Comparison of ENCODE assay signal across 4 worm cellular contexts in genomic region chrX:6251947-6252617, ce11.
TF ChIP-seq lines count a peak whose summit lies in the region.

No protein-coding gene starts in this region.

TF ChIP-seq in whole organism, L2 larva, 48 proteins besides CTCF, POLR2A, EP300 and RAD21:
- TF ChIP-seq ama-1 (optimal IDR thresholded peaks at IDR 0.05; lab: Kevin White, UChicago) (peak; percentile 98), F13H6.1 (tag; optimal IDR thresholded peaks at IDR 0.05; lab: Kevin White, UChicago) (peak; percentile 58), nhr-23 (tag; optimal IDR thresholded peaks at IDR 0.05; lab: Kevin White, UChicago) (no peak), ceh-16 (tag; optimal IDR thresholded peaks at IDR 0.05; lab: Kevin White, UChicago) (no peak), sma-3 (GFP tag; optimal IDR thresholded peaks at IDR 0.05; lab: Kevin White, UChicago) (peak; percentile 34), gmeb-1 (tag; optimal IDR thresholded peaks at IDR 0.05; lab: Kevin White, UChicago) (peak; percentile 21), C34F6.9 (tag; optimal IDR thresholded peaks at IDR 0.05; lab: Kevin White, UChicago) (peak; percentile 54), fos-1 (tag; optimal IDR thresholded peaks at IDR 0.05; lab: Kevin White, UChicago) (peak; percentile 53), blmp-1 (tag; optimal IDR thresholded peaks at IDR 0.05; lab: Kevin White, UChicago; ENCODE audit: insufficient read depth) (no peak), nhr-77 (tag; optimal IDR thresholded peaks at IDR 0.05; lab: Kevin White, UChicago) (no peak), lsy-2 (tag; optimal IDR thresholded peaks at IDR 0.05; lab: Kevin White, UChicago) (peak in 1 of 2 experiments; percentile 7), mab-5 (tag; optimal IDR thresholded peaks at IDR 0.05; lab: Kevin White, UChicago) (no peak), crh-2 (tag; optimal IDR thresholded peaks at IDR 0.05; lab: Kevin White, UChicago) (no peak), nhr-6 (tag; optimal IDR thresholded peaks at IDR 0.05; lab: Kevin White, UChicago) (peak; percentile 5), aly-2 (tag; optimal IDR thresholded peaks at IDR 0.05; lab: Kevin White, UChicago) (no peak), lin-11 (tag; optimal IDR thresholded peaks at IDR 0.05; lab: Kevin White, UChicago) (peak; percentile 30), nhr-129 (tag; optimal IDR thresholded peaks at IDR 0.05; lab: Kevin White, UChicago) (peak; percentile 37), nhr-21 (tag; optimal IDR thresholded peaks at IDR 0.05; lab: Kevin White, UChicago) (peak; percentile 20), lin-13 (GFP tag; optimal IDR thresholded peaks at IDR 0.05; lab: Kevin White, UChicago) (peak; percentile 49), mdl-1 (tag; optimal IDR thresholded peaks at IDR 0.05; lab: Kevin White, UChicago) (peak in 1 of 2 experiments; percentile 44), sma-9 (GFP tag; optimal IDR thresholded peaks at IDR 0.05; lab: Kevin White, UChicago) (peak; percentile 64), sma-9 (tag; optimal IDR thresholded peaks at IDR 0.05; lab: Kevin White, UChicago) (no peak)

TF ChIP-seq in whole organism, L4 larva, 104 proteins besides CTCF, POLR2A, EP300 and RAD21 (continues in another document):
- TF ChIP-seq ctbp-1 (GFP tag; IDR thresholded peaks at IDR 0.05; lab: Robert Waterston, UW), result no peak
- TF ChIP-seq ztf-11 (tag; optimal IDR thresholded peaks at IDR 0.05; lab: Kevin White, UChicago), result no peak
- no peak for TF ChIP-seq Y105C5A.15 (GFP tag; IDR thresholded peaks at IDR 0.05; lab: Robert Waterston, UW)
- TF ChIP-seq daf-8 (GFP tag; IDR thresholded peaks at IDR 0.05; lab: Robert Waterston, UW), result no peak
- no peak for TF ChIP-seq nhr-111 (GFP tag; optimal IDR thresholded peaks at IDR 0.05; lab: Kevin White, UChicago)
- no peak for TF ChIP-seq fos-1 (tag; optimal IDR thresholded peaks at IDR 0.05; lab: Kevin White, UChicago)
- TF ChIP-seq zip-11 (GFP tag; IDR thresholded peaks at IDR 0.05; lab: Robert Waterston, UW), result no peak
- no peak for TF ChIP-seq lin-1 (GFP tag; IDR thresholded peaks at IDR 0.05; lab: Robert Waterston, UW)
- peak in 1 of 2 experiments; percentile 50 for TF ChIP-seq lsy-2 (tag; optimal IDR thresholded peaks at IDR 0.05; lab: Kevin White, UChicago)
- no peak for TF ChIP-seq F10B5.3 (tag; optimal IDR thresholded peaks at IDR 0.05; lab: Kevin White, UChicago)
- peak; percentile 31 for TF ChIP-seq sdz-12 (GFP tag; optimal IDR thresholded peaks at IDR 0.05; lab: Kevin White, UChicago)
- no peak for TF ChIP-seq fkh-10 (GFP tag; optimal IDR thresholded peaks at IDR 0.05; lab: Kevin White, UChicago)
- no peak for TF ChIP-seq ZK337.2 (GFP tag; IDR thresholded peaks at IDR 0.05; lab: Robert Waterston, UW)
- no peak for TF ChIP-seq aly-2 (tag; optimal IDR thresholded peaks at IDR 0.05; lab: Kevin White, UChicago)
- TF ChIP-seq rbr-2 (tag; optimal IDR thresholded peaks at IDR 0.05; lab: Kevin White, UChicago), result peak; percentile 37
- TF ChIP-seq D1046.2 (GFP tag; IDR thresholded peaks at IDR 0.05; lab: Robert Waterston, UW), result no peak
- TF ChIP-seq ceh-28 (tag; optimal IDR thresholded peaks at IDR 0.05; lab: Kevin White, UChicago), result no peak
- no peak for TF ChIP-seq zfp-2 (tag; optimal IDR thresholded peaks at IDR 0.05; lab: Kevin White, UChicago)
- no peak for TF ChIP-seq arid-1 (GFP tag; conservative IDR thresholded peaks at IDR 0.05; lab: Robert Waterston, UW)
- peak; percentile 15 for TF ChIP-seq nhr-48 (tag; optimal IDR thresholded peaks at IDR 0.05; lab: Kevin White, UChicago)
- TF ChIP-seq nhr-41 (GFP tag; IDR thresholded peaks at IDR 0.05; lab: Robert Waterston, UW), result no peak; the same call in 1 of the 2 replicates
- 0 out of 2 replicates have a peak, but pooled peaks have one; percentile 5 for TF ChIP-seq saeg-2 (GFP tag; IDR thresholded peaks at IDR 0.05; lab: Robert Waterston, UW)
- TF ChIP-seq dve-1 (tag; optimal IDR thresholded peaks at IDR 0.05; lab: Kevin White, UChicago; ENCODE audit: insufficient read depth), result no peak
- TF ChIP-seq Y48G9A.11 (GFP tag; IDR thresholded peaks at IDR 0.05; lab: Robert Waterston, UW), result no peak
- TF ChIP-seq F49E8.2 (tag; optimal IDR thresholded peaks at IDR 0.05; lab: Kevin White, UChicago; ENCODE audit: borderline replicate concordance), result no peak

TF ChIP-seq in whole organism, late embryonic, 69 proteins besides CTCF, POLR2A, EP300 and RAD21 (continues in another document):
- TF ChIP-seq Y22D7AL.16 (tag; optimal IDR thresholded peaks at IDR 0.05; lab: Kevin White, UChicago) (no peak), npax-4 (tag; optimal IDR thresholded peaks at IDR 0.05; lab: Kevin White, UChicago) (no peak), ceh-48 (tag; optimal IDR thresholded peaks at IDR 0.05; lab: Kevin White, UChicago) (no peak), ceh-18 (tag; optimal IDR thresholded peaks at IDR 0.05; lab: Kevin White, UChicago) (peak; percentile 38), pros-1 (tag; optimal IDR thresholded peaks at IDR 0.05; lab: Kevin White, UChicago) (peak; percentile 59), syd-9 (tag; optimal IDR thresholded peaks at IDR 0.05; lab: Kevin White, UChicago) (no peak), fkh-6 (tag; optimal IDR thresholded peaks at IDR 0.05; lab: Kevin White, UChicago) (peak; percentile 32), ref-2 (tag; optimal IDR thresholded peaks at IDR 0.05; lab: Kevin White, UChicago) (peak; percentile 53), C08G9.2 (tag; optimal IDR thresholded peaks at IDR 0.05; lab: Kevin White, UChicago) (no peak), elt-4 (tag; optimal IDR thresholded peaks at IDR 0.05; lab: Kevin White, UChicago) (no peak), dmd-4 (tag; optimal IDR thresholded peaks at IDR 0.05; lab: Kevin White, UChicago; ENCODE audit: borderline replicate concordance) (no peak), ceh-34 (tag; optimal IDR thresholded peaks at IDR 0.05; lab: Kevin White, UChicago) (peak; percentile 9), ceh-9 (tag; optimal IDR thresholded peaks at IDR 0.05; lab: Kevin White, UChicago) (no peak), C38D4.7 (GFP tag; optimal IDR thresholded peaks at IDR 0.05; lab: Kevin White, UChicago) (no peak), tbx-7 (tag; optimal IDR thresholded peaks at IDR 0.05; lab: Kevin White, UChicago) (no peak), zip-5 (tag; optimal IDR thresholded peaks at IDR 0.05; lab: Kevin White, UChicago) (no peak), pha-4 (tag; optimal IDR thresholded peaks at IDR 0.05; lab: Kevin White, UChicago) (no peak), nhr-11 (tag; optimal IDR thresholded peaks at IDR 0.05; lab: Kevin White, UChicago) (no peak), hlh-6 (tag; optimal IDR thresholded peaks at IDR 0.05; lab: Kevin White, UChicago) (no peak), elt-2 (tag; optimal IDR thresholded peaks at IDR 0.05; lab: Kevin White, UChicago) (no peak), lin-11 (tag; optimal IDR thresholded peaks at IDR 0.05; lab: Kevin White, UChicago) (no peak), ahr-1 (tag; optimal IDR thresholded peaks at IDR 0.05; lab: Kevin White, UChicago) (no peak), ceh-22 (tag; optimal IDR thresholded peaks at IDR 0.05; lab: Kevin White, UChicago) (no peak), K02D7.2 (tag; optimal IDR thresholded peaks at IDR 0.05; lab: Kevin White, UChicago) (no peak), pqm-1 (tag; optimal IDR thresholded peaks at IDR 0.05; lab: Kevin White, UChicago) (no peak), hlh-8 (tag; optimal IDR thresholded peaks at IDR 0.05; lab: Kevin White, UChicago) (no peak), ceh-24 (tag; optimal IDR thresholded peaks at IDR 0.05; lab: Kevin White, UChicago) (no peak), madf-2 (tag; optimal IDR thresholded peaks at IDR 0.05; lab: Kevin White, UChicago) (no peak)

TF ChIP-seq in whole organism, mixed stage, embryonic, 35 proteins besides CTCF, POLR2A, EP300 and RAD21:
- no peak for TF ChIP-seq unc-39 (tag; optimal IDR thresholded peaks at IDR 0.05; lab: Kevin White, UChicago)
- peak; percentile 32 for TF ChIP-seq unc-120 (tag; optimal IDR thresholded peaks at IDR 0.05; lab: Kevin White, UChicago; ENCODE audit: poor library complexity, severe bottlenecking)
- TF ChIP-seq elt-3 (tag; optimal IDR thresholded peaks at IDR 0.05; lab: Kevin White, UChicago), result peak; percentile 48
- no peak for TF ChIP-seq flh-1 (GFP tag; optimal IDR thresholded peaks at IDR 0.05; lab: Kevin White, UChicago)
- peak; percentile 45 for TF ChIP-seq drap-1 (GFP tag; optimal IDR thresholded peaks at IDR 0.05; lab: Kevin White, UChicago)
- TF ChIP-seq lin-13 (tag; optimal IDR thresholded peaks at IDR 0.05; lab: Kevin White, UChicago), result peak; percentile 19
- no peak for TF ChIP-seq ztf-11 (tag; optimal IDR thresholded peaks at IDR 0.05; lab: Kevin White, UChicago)
- no peak for TF ChIP-seq nhr-2 (tag; optimal IDR thresholded peaks at IDR 0.05; lab: Kevin White, UChicago)
- no peak for TF ChIP-seq mep-1 (tag; optimal IDR thresholded peaks at IDR 0.05; lab: Kevin White, UChicago)
- peak; percentile 8 for TF ChIP-seq ham-2 (GFP tag; optimal IDR thresholded peaks at IDR 0.05; lab: Kevin White, UChicago)
- TF ChIP-seq mls-2 (tag; optimal IDR thresholded peaks at IDR 0.05; lab: Kevin White, UChicago), result peak; percentile 18
- no peak for TF ChIP-seq hlh-1 (tag; optimal IDR thresholded peaks at IDR 0.05; lab: Kevin White, UChicago)
- peak; percentile 19 for TF ChIP-seq sptf-1 (tag; optimal IDR thresholded peaks at IDR 0.05; lab: Kevin White, UChicago)
- peak; percentile 17 for TF ChIP-seq cnd-1 (tag; optimal IDR thresholded peaks at IDR 0.05; lab: Kevin White, UChicago)
TF ChIP-seq in whole organism, mixed stage, embryonic: peak in this region for 8.
